Worm (Caenorhabditis elegans): ENCODE results near the gene col-128.

Gene col-128

ce11 chrIV:11586484-11586883, 34.7 kb upstream of the col-128 start:
- TF ChIP-seq drap-1 (GFP tag; optimal IDR thresholded peaks at IDR 0.05) (no peak), unc-120 (tag; optimal IDR thresholded peaks at IDR 0.05; ENCODE audit: poor library complexity, severe bottlenecking) (no peak), lin-32 (GFP tag; optimal IDR thresholded peaks at IDR 0.05) (no peak), nhr-12 (tag; optimal IDR thresholded peaks at IDR 0.05) (no peak), mab-5 (tag; optimal IDR thresholded peaks at IDR 0.05) (no peak), elt-1 (tag; optimal IDR thresholded peaks at IDR 0.05; ENCODE audit: borderline replicate concordance, insufficient read depth) (no peak), nhr-237 (tag; optimal IDR thresholded peaks at IDR 0.05) (no peak), hlh-1 (tag; optimal IDR thresholded peaks at IDR 0.05) (no peak), nhr-76 (tag; optimal IDR thresholded peaks at IDR 0.05) (no peak), mep-1 (tag; optimal IDR thresholded peaks at IDR 0.05) (no peak), sptf-1 (tag; optimal IDR thresholded peaks at IDR 0.05) (no peak), M03D4.4 (tag; optimal IDR thresholded peaks at IDR 0.05) (no peak), unc-39 (tag; optimal IDR thresholded peaks at IDR 0.05) (no peak), blmp-1 (tag; optimal IDR thresholded peaks at IDR 0.05) (no peak)

DNA sequence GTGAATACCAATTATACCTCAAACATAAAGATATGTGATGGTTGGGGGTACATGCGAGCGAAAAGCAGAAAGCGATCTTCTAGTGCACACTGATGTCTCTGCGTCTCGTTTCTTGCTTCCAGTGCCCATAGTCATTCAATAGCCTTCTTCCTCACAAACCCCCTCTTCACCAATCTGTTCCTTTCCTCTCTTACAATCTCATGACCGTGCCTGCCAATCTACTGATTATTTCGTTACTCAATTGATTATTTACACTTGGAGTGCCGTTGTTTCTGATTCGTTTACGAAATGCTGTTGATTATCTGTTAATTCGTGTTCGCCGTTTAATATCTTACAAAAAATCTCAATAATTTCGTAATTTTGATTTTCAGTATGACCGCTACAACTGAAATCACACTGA, 33.1 kb upstream of the col-128 start:
- TF ChIP-seq nhr-237 (tag; optimal IDR thresholded peaks at IDR 0.05) (no peak), ham-2 (GFP tag; optimal IDR thresholded peaks at IDR 0.05) (peak; percentile 66)

- TF ChIP-seq mep-1 (tag; optimal IDR thresholded peaks at IDR 0.05): peak; percentile 19
- no peak for TF ChIP-seq lsy-2 (tag; optimal IDR thresholded peaks at IDR 0.05)
- TF ChIP-seq ces-1 (GFP tag; optimal IDR thresholded peaks at IDR 0.05): no peak
- peak; percentile 38 for TF ChIP-seq ceh-83 (GFP tag; optimal IDR thresholded peaks at IDR 0.05)
- peak; percentile 72 for TF ChIP-seq ham-2 (GFP tag; optimal IDR thresholded peaks at IDR 0.05)
- peak; percentile 68 for TF ChIP-seq M03D4.4 (tag; optimal IDR thresholded peaks at IDR 0.05)
- no peak for TF ChIP-seq drap-1 (GFP tag; optimal IDR thresholded peaks at IDR 0.05)
- peak; percentile 83 for TF ChIP-seq cnd-1 (tag; optimal IDR thresholded peaks at IDR 0.05)
- peak; percentile 64 for TF ChIP-seq sptf-1 (tag; optimal IDR thresholded peaks at IDR 0.05)
- peak; percentile 38 for TF ChIP-seq hlh-1 (tag; optimal IDR thresholded peaks at IDR 0.05)
- TF ChIP-seq lin-13 (tag; optimal IDR thresholded peaks at IDR 0.05): peak; percentile 17
- peak; percentile 3 for TF ChIP-seq mls-2 (tag; optimal IDR thresholded peaks at IDR 0.05)
- peak; percentile 47 for TF ChIP-seq ztf-11 (tag; optimal IDR thresholded peaks at IDR 0.05)
These were observed 32.2 kb upstream of the col-128 start, which contains the start of gene F12F6.1 for ce11 chrIV:11583906-11584378. F12F6.1 (plus strand) TSS chrIV:11583956.

ce11 chrIV:11582450-11583166, 30.8 kb upstream of the col-128 start:
- no peak for TF ChIP-seq blmp-1 (tag; optimal IDR thresholded peaks at IDR 0.05)
- TF ChIP-seq ceh-43 (GFP tag; optimal IDR thresholded peaks at IDR 0.05): no peak
- no peak for TF ChIP-seq unc-120 (tag; optimal IDR thresholded peaks at IDR 0.05; ENCODE audit: poor library complexity, severe bottlenecking)
- no peak for TF ChIP-seq flh-1 (GFP tag; optimal IDR thresholded peaks at IDR 0.05)
- TF ChIP-seq nhr-28 (tag; optimal IDR thresholded peaks at IDR 0.05): no peak
- TF ChIP-seq elt-3 (tag; optimal IDR thresholded peaks at IDR 0.05): no peak
- no peak for TF ChIP-seq ham-2 (GFP tag; optimal IDR thresholded peaks at IDR 0.05)
- no peak for TF ChIP-seq ceh-83 (GFP tag; optimal IDR thresholded peaks at IDR 0.05)
- no peak for TF ChIP-seq drap-1 (GFP tag; optimal IDR thresholded peaks at IDR 0.05)
- TF ChIP-seq tbx-8 (GFP tag; optimal IDR thresholded peaks at IDR 0.05): no peak
- TF ChIP-seq M03D4.4 (tag; optimal IDR thresholded peaks at IDR 0.05): no peak
- TF ChIP-seq bed-3 (GFP tag; optimal IDR thresholded peaks at IDR 0.05): no peak
- no peak for TF ChIP-seq sem-2 (GFP tag; optimal IDR thresholded peaks at IDR 0.05)
- TF ChIP-seq snpc-4 (tag; optimal IDR thresholded peaks at IDR 0.05): no peak
- no peak for TF ChIP-seq unc-62 (GFP tag; optimal IDR thresholded peaks at IDR 0.05)
- TF ChIP-seq ceh-39 (tag; optimal IDR thresholded peaks at IDR 0.05): no peak
- TF ChIP-seq nhr-237 (tag; optimal IDR thresholded peaks at IDR 0.05): no peak
- no peak for TF ChIP-seq mls-2 (tag; optimal IDR thresholded peaks at IDR 0.05)
- no peak for TF ChIP-seq sptf-1 (tag; optimal IDR thresholded peaks at IDR 0.05)
- TF ChIP-seq ces-1 (GFP tag; optimal IDR thresholded peaks at IDR 0.05): no peak

Measured in whole organism, mixed stage, embryonic.